Fruit fly (Drosophila melanogaster) whole organism, embryonic: ENCODE measurements around the gene Sk1.

Experiments used
- Antp ChIP-seq: fragments of 200-800 bp; sonication (Bioruptor generic); optimal IDR thresholded peaks from 3 replicates; lab custom pipeline; 2016; ENCODE audit warnings: missing biosample characterization, missing genetic modification characterization
- CG10366 ChIP-seq: fragments of 200-800 bp; sonication (Bioruptor generic); IDR thresholded peaks from 2 replicates; pipeline ENCODE4 v1.3.6; 2022; ENCODE audit warnings: missing biosample characterization, missing genetic modification characterization
- CG10654 ChIP-seq: fragments of 200-800 bp; sonication (Bioruptor generic); optimal IDR thresholded peaks from 2 replicates; lab custom pipeline; 2016; ENCODE audit warnings: missing biosample characterization, missing genetic modification characterization
- CG11085 ChIP-seq: fragments of 200-800 bp; sonication (Bioruptor generic); IDR thresholded peaks from 2 replicates; pipeline ENCODE4 v1.3.6; 2022; ENCODE audit warnings: missing biosample characterization, missing genetic modification characterization
- CG11093 ChIP-seq: fragments of 200-800 bp; sonication (Bioruptor generic); IDR thresholded peaks from 3 replicates; pipeline ENCODE4 v1.3.6; 2022; ENCODE audit warnings: missing biosample characterization, missing genetic modification characterization
- CG11560 ChIP-seq: fragments of 200-800 bp; sonication (Bioruptor generic); IDR thresholded peaks from 3 replicates; pipeline ENCODE4 v1.3.6; 2022; ENCODE audit warnings: missing biosample characterization, missing genetic modification characterization
- CG11695 ChIP-seq: fragments of 200-800 bp; sonication (Bioruptor generic); IDR thresholded peaks from 3 replicates; pipeline ENCODE4 v1.3.6; 2022; ENCODE audit warnings: missing biosample characterization, missing genetic modification characterization
- CG14965 ChIP-seq: fragments of 200-800 bp; sonication (Bioruptor generic); optimal IDR thresholded peaks from 2 replicates; lab custom pipeline; 2016; ENCODE audit warnings: missing biosample characterization, missing genetic modification characterization, borderline replicate concordance
- CG16863 ChIP-seq: fragments of 200-800 bp; sonication (Bioruptor generic); optimal IDR thresholded peaks from 3 replicates; lab custom pipeline; 2016; ENCODE audit warnings: missing biosample characterization, missing genetic modification characterization
- CG17912 ChIP-seq: fragments of 200-800 bp; sonication (Bioruptor generic); optimal IDR thresholded peaks from 2 replicates; lab custom pipeline; 2018; ENCODE audit warnings: missing biosample characterization, mild to moderate bottlenecking, missing genetic modification characterization
- CG18599 ChIP-seq: fragments of 200-800 bp; sonication (Bioruptor generic); optimal IDR thresholded peaks from 3 replicates; lab custom pipeline; 2017; ENCODE audit warnings: missing biosample characterization, missing genetic modification characterization, mild to moderate bottlenecking, moderate library complexity, missing genetic modification reagents
- CG2129 ChIP-seq: fragments of 200-800 bp; sonication (Bioruptor generic); IDR thresholded peaks from 2 replicates; pipeline ENCODE4 v1.3.6; 2022; ENCODE audit warnings: missing biosample characterization, missing genetic modification characterization; ENCODE audit not compliant: partially characterized antibody
- CG2889 ChIP-seq: fragments of 200-800 bp; sonication (Bioruptor generic); IDR thresholded peaks from 3 replicates; pipeline ENCODE4 v1.3.6; 2022; ENCODE audit warnings: missing biosample characterization, missing genetic modification characterization
- CG31441 ChIP-seq: fragments of 200-800 bp; sonication (Bioruptor generic); IDR thresholded peaks from 2 replicates; pipeline ENCODE4 v1.3.6; 2022; ENCODE audit warnings: missing biosample characterization, missing genetic modification characterization
- CG34422 ChIP-seq: fragments of 200-800 bp; sonication (Bioruptor generic); IDR thresholded peaks from 3 replicates; pipeline ENCODE4 v1.3.6; 2022; ENCODE audit warnings: missing biosample characterization, missing genetic modification characterization
- CG6791 ChIP-seq: fragments of 200-800 bp; sonication (Bioruptor generic); IDR thresholded peaks from 3 replicates; pipeline ENCODE4 v1.3.6; 2022; ENCODE audit warnings: missing biosample characterization, missing genetic modification characterization; ENCODE audit not compliant: partially characterized antibody
- Camta ChIP-seq: fragments of 200-800 bp; sonication (Bioruptor generic); optimal IDR thresholded peaks from 2 replicates; lab custom pipeline; 2016; ENCODE audit warnings: missing biosample characterization, missing genetic modification characterization
- Chrac-16 ChIP-seq: fragments of 200-800 bp; sonication (Bioruptor generic); optimal IDR thresholded peaks from 3 replicates; lab custom pipeline; 2016; ENCODE audit warnings: missing biosample characterization, missing genetic modification characterization
- CoRest ChIP-seq: fragments of 200-800 bp; sonication (Bioruptor generic); optimal IDR thresholded peaks from 3 replicates; lab custom pipeline; 2018; ENCODE audit warnings: missing biosample characterization, mild to moderate bottlenecking, missing genetic modification characterization, moderate library complexity
- CrebB ChIP-seq: fragments of 200-800 bp; sonication (Bioruptor generic); optimal IDR thresholded peaks from 3 replicates; lab custom pipeline; 2018; ENCODE audit warnings: missing biosample characterization, mild to moderate bottlenecking, missing genetic modification characterization
- D19B ChIP-seq: fragments of 200-800 bp; sonication (Bioruptor generic); optimal IDR thresholded peaks from 2 replicates; lab custom pipeline; 2017; ENCODE audit warnings: missing biosample characterization, mild to moderate bottlenecking, missing genetic modification characterization
- E2f1 ChIP-seq: fragments of 200-800 bp; sonication (Bioruptor generic); IDR thresholded peaks from 2 replicates; pipeline ENCODE4 v1.3.6; 2022; ENCODE audit warnings: missing biosample characterization, missing genetic modification characterization
- E2f2 ChIP-seq: fragments of 200-800 bp; sonication (Bioruptor generic); IDR thresholded peaks from 2 replicates; pipeline ENCODE4 v1.3.6; 2022; ENCODE audit warnings: missing biosample characterization, missing genetic modification characterization
- HHEX ChIP-seq: fragments of 200-800 bp; sonication (Bioruptor generic); optimal IDR thresholded peaks from 3 replicates; lab custom pipeline; 2017; ENCODE audit warnings: missing biosample characterization, mild to moderate bottlenecking, missing genetic modification characterization, missing genetic modification reagents
- HLH54F ChIP-seq: fragments of 200-800 bp; sonication (Bioruptor generic); optimal IDR thresholded peaks from 3 replicates; lab custom pipeline; 2016; ENCODE audit warnings: missing biosample characterization, missing genetic modification characterization
- HmgD ChIP-seq: fragments of 200-800 bp; sonication (Bioruptor generic); optimal IDR thresholded peaks from 3 replicates; lab custom pipeline; 2016; ENCODE audit warnings: missing biosample characterization, missing genetic modification characterization
- Hr78 ChIP-seq, 2 experiments: fragments of 200-800 bp in 1 of 2; fragments of >200 bp in 1 of 2; sonication (Bioruptor generic) in 1 of 2; optimal IDR thresholded peaks; 2 replicates each; lab custom pipeline; 2017 to 2019; ENCODE audit warnings: missing biosample characterization in 2 of 2, missing genetic modification characterization in 2 of 2, mild to moderate bottlenecking in 1 of 2, moderate library complexity in 1 of 2
- Jarid2 ChIP-seq: fragments of 200-800 bp; sonication (Bioruptor generic); optimal IDR thresholded peaks from 3 replicates; lab custom pipeline; 2017; ENCODE audit warnings: mild to moderate bottlenecking, missing biosample characterization, missing genetic modification reagents, missing genetic modification characterization
- Nf-YA ChIP-seq: fragments of 200-800 bp; sonication (Bioruptor generic); IDR thresholded peaks from 2 replicates; pipeline ENCODE4 v1.3.6; 2022; ENCODE audit warnings: missing biosample characterization, missing genetic modification characterization
- NfI ChIP-seq: fragments of 200-800 bp; sonication (Bioruptor generic); optimal IDR thresholded peaks from 3 replicates; lab custom pipeline; 2018; ENCODE audit warnings: missing biosample characterization, mild to moderate bottlenecking, missing genetic modification characterization, moderate library complexity
- Opbp ChIP-seq: fragments of 200-800 bp; sonication (Bioruptor generic); IDR thresholded peaks from 3 replicates; pipeline ENCODE4 v1.3.6; 2022; ENCODE audit warnings: missing biosample characterization, missing genetic modification characterization; ENCODE audit not compliant: partially characterized antibody
- Optix ChIP-seq: fragments of 200-800 bp; sonication (Bioruptor generic); IDR thresholded peaks from 3 replicates; pipeline ENCODE4 v1.3.6; 2022; ENCODE audit warnings: missing biosample characterization, missing genetic modification characterization
- Stat92E ChIP-seq, 3 experiments: fragments of >200 bp in 2 of 3; fragments of 200-800 bp in 1 of 3; sonication (Bioruptor generic) in 1 of 3; optimal IDR thresholded peaks; 2 replicates each; lab custom pipeline; 2017 to 2019; ENCODE audit warnings: missing biosample characterization in 3 of 3, missing genetic modification characterization in 3 of 3, mild to moderate bottlenecking in 1 of 3, moderate library complexity in 1 of 3
- dmrt99B ChIP-seq: fragments of 200-800 bp; sonication (Bioruptor generic); optimal IDR thresholded peaks from 2 replicates; lab custom pipeline; 2018; ENCODE audit warnings: missing biosample characterization, mild to moderate bottlenecking, missing genetic modification characterization, moderate library complexity
- ems ChIP-seq: fragments of 200-800 bp; sonication (Bioruptor generic); optimal IDR thresholded peaks from 3 replicates; lab custom pipeline; 2016; ENCODE audit warnings: missing biosample characterization, missing genetic modification characterization
- fd102C ChIP-seq: fragments of 200-800 bp; sonication (Bioruptor generic); optimal IDR thresholded peaks from 2 replicates; lab custom pipeline; 2018; ENCODE audit warnings: missing biosample characterization, mild to moderate bottlenecking, missing genetic modification characterization, moderate library complexity
- fd64A ChIP-seq: fragments of 200-800 bp; sonication (Bioruptor generic); optimal IDR thresholded peaks from 3 replicates; lab custom pipeline; 2018; ENCODE audit warnings: missing biosample characterization, mild to moderate bottlenecking, missing genetic modification characterization
- gcm ChIP-seq: fragments of 200-800 bp; sonication (Bioruptor generic); optimal IDR thresholded peaks from 2 replicates; lab custom pipeline; 2019; ENCODE audit warnings: missing biosample characterization, mild to moderate bottlenecking, missing genetic modification characterization, moderate library complexity
- gfzf ChIP-seq: fragments of 200-800 bp; sonication (Bioruptor generic); optimal IDR thresholded peaks from 2 replicates; lab custom pipeline; 2016; ENCODE audit warnings: missing biosample characterization, mild to moderate bottlenecking, missing genetic modification characterization, moderate library complexity
- h ChIP-seq: fragments of >200 bp; optimal IDR thresholded peaks from 2 replicates; lab custom pipeline; 2017
- her ChIP-seq: fragments of 200-800 bp; sonication (Bioruptor generic); optimal IDR thresholded peaks from 2 replicates; lab custom pipeline; 2016; ENCODE audit warnings: missing biosample characterization, missing genetic modification characterization
- ken ChIP-seq: fragments of 200-800 bp; sonication (Bioruptor generic); IDR thresholded peaks from 3 replicates; pipeline ENCODE4 v1.3.6; 2022; ENCODE audit warnings: missing biosample characterization, missing genetic modification characterization
- lilli ChIP-seq: fragments of 200-800 bp; sonication (Bioruptor generic); optimal IDR thresholded peaks from 3 replicates; lab custom pipeline; 2016; ENCODE audit warnings: missing biosample characterization, missing genetic modification characterization
- run ChIP-seq: fragments of 200-800 bp; sonication (Bioruptor generic); optimal IDR thresholded peaks from 3 replicates; lab custom pipeline; 2018; ENCODE audit warnings: missing biosample characterization, mild to moderate bottlenecking, missing genetic modification characterization
- salm ChIP-seq: fragments of 200-800 bp; sonication (Bioruptor generic); optimal IDR thresholded peaks from 2 replicates; lab custom pipeline; 2018; ENCODE audit warnings: missing biosample characterization, mild to moderate bottlenecking, missing genetic modification characterization
- sens ChIP-seq: fragments of 200-800 bp; sonication (Bioruptor generic); peaks from one replicate; lab custom pipeline; 2016; ENCODE audit warnings: missing biosample characterization, missing genetic modification characterization
- sna ChIP-seq: fragments of 200-800 bp; sonication (Bioruptor generic); IDR thresholded peaks from 2 replicates; pipeline ENCODE4 v1.3.6; 2022; ENCODE audit warnings: missing biosample characterization, missing genetic modification characterization; ENCODE audit not compliant: partially characterized antibody
- tap ChIP-seq: fragments of 200-800 bp; optimal IDR thresholded peaks from 3 replicates; lab custom pipeline; 2019; ENCODE audit warnings: missing biosample characterization, mild to moderate bottlenecking, missing genetic modification characterization, moderate library complexity
- tll ChIP-seq, 2 experiments: fragments of 200-800 bp in 1 of 2; fragments of >200 bp in 1 of 2; sonication (Bioruptor generic) in 1 of 2; optimal IDR thresholded peaks; 2 replicates each; lab custom pipeline; 2017 to 2019; ENCODE audit warnings: missing biosample characterization in 2 of 2, missing genetic modification characterization in 2 of 2, mild to moderate bottlenecking in 1 of 2, moderate library complexity in 1 of 2
- zfh2 ChIP-seq: fragments of 200-800 bp; sonication (Bioruptor generic); optimal IDR thresholded peaks from 2 replicates; lab custom pipeline; 2016; ENCODE audit warnings: missing biosample characterization, missing genetic modification characterization

Sk1 gene

DNA sequence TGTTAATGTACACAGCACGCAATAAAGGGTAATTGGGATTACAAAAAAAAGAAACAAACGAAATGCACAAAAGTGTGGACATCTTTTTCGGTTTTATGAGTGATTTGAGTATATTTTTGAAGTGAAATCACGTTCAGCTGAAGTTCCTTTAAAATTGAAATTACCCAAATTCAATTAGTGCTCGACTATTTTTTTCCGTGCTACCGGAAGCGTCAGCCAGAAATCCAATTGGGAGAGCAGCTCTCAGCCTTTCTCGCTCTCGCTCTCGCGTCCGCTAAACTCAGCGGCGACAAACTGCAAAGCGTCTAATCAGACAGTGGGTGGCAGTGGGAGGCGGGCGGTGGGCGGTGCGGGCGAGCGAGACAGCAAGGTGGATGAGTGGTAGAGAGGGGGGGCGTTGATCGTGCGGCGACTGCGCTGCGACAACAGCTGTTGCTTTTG is 19.0 kb upstream of the Sk1 start (continued):
- peak; percentile 85 for TF ChIP-seq Camta
- TF ChIP-seq E2f1, result peak; percentile 89
- TF ChIP-seq CG2129, result no peak
- TF ChIP-seq CrebB (tag; lab: Kevin White, UChicago), result peak; percentile 89
- peak; percentile 80 for TF ChIP-seq Nf-YA (GFP tag; lab: Robert Waterston, UW)
- no peak for TF ChIP-seq fd64A (GFP tag; lab: Kevin White, UChicago)
- TF ChIP-seq CG18599 (GFP tag; lab: Kevin White, UChicago), result peak; percentile 94
- TF ChIP-seq Optix, result peak; percentile 82
- TF ChIP-seq CG31441 (GFP tag; lab: Robert Waterston, UW), result peak; percentile 90
- peak; percentile 83 for TF ChIP-seq HmgD (GFP tag; lab: Kevin White, UChicago)
- peak; percentile 91 for TF ChIP-seq her (GFP tag; lab: Kevin White, UChicago)
- no peak for TF ChIP-seq tll (GFP tag; optimal IDR thresholded peaks at IDR 0.05; lab: Kevin White, UChicago)
- peak; percentile 91 for TF ChIP-seq CG11695
- no peak for TF ChIP-seq fd102C (GFP tag; lab: Kevin White, UChicago)
- TF ChIP-seq HHEX (GFP tag; lab: Kevin White, UChicago), result peak; percentile 93
- TF ChIP-seq Antp (GFP tag; lab: Kevin White, UChicago), result peak; percentile 88
- peak; percentile 47 for TF ChIP-seq CG14965 (GFP tag; lab: Kevin White, UChicago)
- no peak for TF ChIP-seq sna (GFP tag; lab: Robert Waterston, UW)
- peak; percentile 87 for TF ChIP-seq zfh2 (GFP tag; lab: Kevin White, UChicago)
- TF ChIP-seq ken, result peak; percentile 70; the same call in 2 of the 3 replicates
- peak; percentile 91 for TF ChIP-seq ems (GFP tag; lab: Kevin White, UChicago)
- peak; percentile 90 for TF ChIP-seq CG10366
- TF ChIP-seq NfI (GFP tag; lab: Kevin White, UChicago), result peak; percentile 89
- TF ChIP-seq CG10654 (GFP tag; lab: Kevin White, UChicago), result peak; percentile 88
- peak; percentile 83 for TF ChIP-seq CG16863
- TF ChIP-seq CG11085 (GFP tag; lab: Robert Waterston, UW), result peak; percentile 83
- peak; percentile 81 for TF ChIP-seq D19B (GFP tag; lab: Kevin White, UChicago)
- peak; percentile 91 for TF ChIP-seq lilli (GFP tag; lab: Kevin White, UChicago)
- TF ChIP-seq run, result peak; percentile 81
- peak; percentile 78 for TF ChIP-seq CG11093 (GFP tag; lab: Robert Waterston, UW)
- TF ChIP-seq salm, result peak; percentile 80
- TF ChIP-seq CoRest (tag; lab: Kevin White, UChicago), result peak; percentile 90
- peak; percentile 79 for TF ChIP-seq tap (tag; lab: Kevin White, UChicago)
- peak; percentile 96 for TF ChIP-seq sens (GFP tag; lab: Kevin White, UChicago)
- peak in 1 of 2 experiments; percentile 51 for TF ChIP-seq Hr78 (GFP tag; optimal IDR thresholded peaks at IDR 0.05; lab: Kevin White, UChicago)
- TF ChIP-seq gcm (GFP tag; lab: Kevin White, UChicago), result peak; percentile 80
- TF ChIP-seq Jarid2 (GFP tag; lab: Kevin White, UChicago), result peak; percentile 65
- no peak for TF ChIP-seq Opbp
- peak; percentile 90 for TF ChIP-seq dmrt99B (tag; lab: Kevin White, UChicago)
- TF ChIP-seq CG17912 (GFP tag; lab: Kevin White, UChicago), result no peak
- no peak for TF ChIP-seq gfzf
- TF ChIP-seq CG11560, result peak; percentile 79
- TF ChIP-seq CG6791 (GFP tag; lab: Robert Waterston, UW), result no peak
- no peak for TF ChIP-seq h (lab: Kevin White, UChicago)
- peak; percentile 89 for TF ChIP-seq CG34422 (GFP tag; lab: Robert Waterston, UW)
- TF ChIP-seq Chrac-16 (GFP tag; lab: Kevin White, UChicago), result peak; percentile 85
- TF ChIP-seq HLH54F, result peak; percentile 91
- peak; percentile 86 for TF ChIP-seq CG2889 (GFP tag; lab: Robert Waterston, UW)
- TF ChIP-seq E2f2 (GFP tag; lab: Robert Waterston, UW), result peak; percentile 68
- no peak for TF ChIP-seq Stat92E (GFP tag; optimal IDR thresholded peaks at IDR 0.05; lab: Kevin White, UChicago)
